Fruit fly (Drosophila melanogaster) S2 (cell line): ENCODE data around the gene Rel.

Experiments used
- CG8478 ChIP-seq: fragments of >200 bp; optimal IDR thresholded peaks from 2 replicates; lab custom pipeline; 2018
- CTCF ChIP-seq, 2 experiments: fragments of >200 bp; optimal IDR thresholded peaks; 2 replicates each; lab custom pipeline; 2018

- no peak for TF ChIP-seq CG8478
- TF ChIP-seq CTCF (optimal IDR thresholded peaks at IDR 0.05; lab: Kevin White, UChicago) = no peak
Measured at dm6 chr3R:9038652-9039051, 9.1 kb downstream of the Rel start, which contains the start of gene hyx.
